Worm (Caenorhabditis elegans) whole organism, young adult: Measurements from ENCODE around the gene C29F9.12.
A peak's percentile ranks its signal among the peaks of the same experiment; 100 is the strongest.

Experiments
- B0261.1 ChIP-seq: sonication (generic microtip); optimal IDR thresholded peaks from 2 replicates; lab custom pipeline; 2016; ENCODE audit warnings: mild to moderate bottlenecking, missing genetic modification characterization, moderate library complexity, missing compliant biosample characterization
- B0336.3 ChIP-seq: fragments of 200-800 bp; sonication (Bioruptor generic); IDR thresholded peaks from 2 replicates; pipeline ENCODE4 v1.3.6; 2022; ENCODE audit warnings: missing genetic modification characterization, missing compliant biosample characterization
- C06A6.2 ChIP-seq: fragments of 200-800 bp; sonication (Bioruptor generic); conservative IDR thresholded peaks from 2 replicates; pipeline ENCODE4 v1.3.6; 2022; ENCODE audit warnings: missing genetic modification characterization, missing compliant biosample characterization
- F10E7.11 ChIP-seq: sonication (generic microtip); optimal IDR thresholded peaks from 2 replicates; lab custom pipeline; 2017; ENCODE audit warnings: mild to moderate bottlenecking, missing genetic modification characterization, moderate library complexity, missing compliant biosample characterization
- F33H1.4 ChIP-seq: fragments of 200-800 bp; sonication (Bioruptor generic); IDR thresholded peaks from 2 replicates; pipeline ENCODE4 v1.3.6; 2022; ENCODE audit warnings: missing genetic modification reagents, missing genetic modification characterization, missing compliant biosample characterization
- F39B2.1 ChIP-seq: fragments of 200-800 bp; sonication (Bioruptor generic); IDR thresholded peaks from 2 replicates; pipeline ENCODE4 v1.3.6; 2022; ENCODE audit warnings: missing genetic modification reagents, missing genetic modification characterization, missing compliant biosample characterization
- K12H6.12 ChIP-seq: fragments of 200-800 bp; sonication (Bioruptor generic); optimal IDR thresholded peaks from 2 replicates; lab custom pipeline; 2018; ENCODE audit warnings: mild to moderate bottlenecking, missing genetic modification characterization, missing compliant biosample characterization
- Y56A3A.18 ChIP-seq: fragments of 200-800 bp; sonication (Bioruptor generic); IDR thresholded peaks from 2 replicates; pipeline ENCODE4 v1.3.6; 2022; ENCODE audit warnings: missing genetic modification reagents, missing genetic modification characterization, missing compliant biosample characterization
- Y67H2A.10 ChIP-seq: fragments of 200-800 bp; sonication (Bioruptor generic); conservative IDR thresholded peaks from 2 replicates; pipeline ENCODE4 v1.3.6; 2022; ENCODE audit warnings: missing genetic modification reagents, missing genetic modification characterization, missing compliant biosample characterization
- Y79H2A.3 ChIP-seq: fragments of 200-800 bp; sonication (Bioruptor generic); conservative IDR thresholded peaks from 2 replicates; pipeline ENCODE4 v1.3.6; 2022; ENCODE audit warnings: missing genetic modification reagents, missing genetic modification characterization, missing compliant biosample characterization
- ZK185.1 ChIP-seq: sonication (generic microtip); optimal IDR thresholded peaks from 2 replicates; lab custom pipeline; 2016; ENCODE audit warnings: mild to moderate bottlenecking, missing genetic modification characterization, missing compliant biosample characterization; ENCODE audit not compliant: poor library complexity, severe bottlenecking
- akir-1 ChIP-seq: fragments of 200-800 bp; sonication (Bioruptor generic); optimal IDR thresholded peaks from 2 replicates; lab custom pipeline; 2018; ENCODE audit warnings: mild to moderate bottlenecking, missing genetic modification characterization, moderate library complexity, missing compliant biosample characterization
- aptf-2 ChIP-seq: fragments of 200-800 bp; sonication (Bioruptor generic); conservative IDR thresholded peaks from 2 replicates; pipeline ENCODE4 v1.3.6; 2022; ENCODE audit warnings: missing genetic modification reagents, missing genetic modification characterization, missing compliant biosample characterization
- atf-7 ChIP-seq: sonication (generic microtip); optimal IDR thresholded peaks from 2 replicates; lab custom pipeline; 2017; ENCODE audit warnings: mild to moderate bottlenecking, missing genetic modification characterization, missing compliant biosample characterization
- athp-1 ChIP-seq: sonication (generic microtip); optimal IDR thresholded peaks from 2 replicates; lab custom pipeline; 2017; ENCODE audit warnings: mild to moderate bottlenecking, missing genetic modification characterization, missing compliant biosample characterization
- attf-5 ChIP-seq: fragments of 200-800 bp; sonication (Bioruptor generic); optimal IDR thresholded peaks from 2 replicates; lab custom pipeline; 2018; ENCODE audit warnings: mild to moderate bottlenecking, missing genetic modification characterization, missing compliant biosample characterization
- ccch-3 ChIP-seq: fragments of 200-800 bp; sonication (Bioruptor generic); optimal IDR thresholded peaks from 2 replicates; lab custom pipeline; 2018; ENCODE audit warnings: mild to moderate bottlenecking, missing genetic modification characterization, missing compliant biosample characterization
- ceh-40 ChIP-seq: fragments of 200-800 bp; sonication (Bioruptor generic); IDR thresholded peaks from 2 replicates; pipeline ENCODE4 v1.3.6; 2022; ENCODE audit warnings: missing genetic modification characterization, missing compliant biosample characterization
- ceh-58 ChIP-seq: fragments of 200-800 bp; sonication (Bioruptor generic); IDR thresholded peaks from 2 replicates; pipeline ENCODE4 v1.3.6; 2022; ENCODE audit warnings: missing genetic modification characterization, missing compliant biosample characterization
- ceh-91 ChIP-seq: fragments of 200-800 bp; sonication (Bioruptor generic); IDR thresholded peaks from 2 replicates; pipeline ENCODE4 v1.3.6; 2022; ENCODE audit warnings: missing genetic modification reagents, missing genetic modification characterization, missing compliant biosample characterization
- die-1 ChIP-seq: sonication (generic microtip); optimal IDR thresholded peaks from 2 replicates; lab custom pipeline; 2016; ENCODE audit warnings: missing genotype, mild to moderate bottlenecking, missing genetic modification characterization, missing compliant biosample characterization
- ekl-4 ChIP-seq: fragments of 200-800 bp; sonication (Bioruptor generic); IDR thresholded peaks from 2 replicates; pipeline ENCODE4 v1.3.6; 2022; ENCODE audit warnings: missing genetic modification reagents, missing genetic modification characterization, missing compliant biosample characterization
- gei-17 ChIP-seq: fragments of 200-800 bp; sonication (Bioruptor generic); optimal IDR thresholded peaks from 2 replicates; lab custom pipeline; 2018; ENCODE audit warnings: mild to moderate bottlenecking, missing genetic modification characterization, missing compliant biosample characterization
- him-1 ChIP-seq: sonication (generic microtip); optimal IDR thresholded peaks from 2 replicates; lab custom pipeline; 2016; ENCODE audit warnings: missing genotype, missing genetic modification reagents, missing genetic modification characterization, missing compliant biosample characterization
- hmg-1.2 ChIP-seq: fragments of 200-800 bp; sonication (Bioruptor generic); IDR thresholded peaks from 2 replicates; pipeline ENCODE4 v1.3.6; 2022; ENCODE audit warnings: missing genetic modification reagents, missing genetic modification characterization, missing compliant biosample characterization
- let-526 ChIP-seq: fragments of 200-800 bp; sonication (Bioruptor generic); IDR thresholded peaks from 2 replicates; pipeline ENCODE4 v1.3.6; 2022; ENCODE audit warnings: missing genetic modification reagents, missing genetic modification characterization, missing compliant biosample characterization
- lin-35 ChIP-seq, 3 experiments: fragments of 150-350 bp in 2 of 3; sonication (generic microtip) in 1 of 3; optimal IDR thresholded peaks; 2 replicates each; lab custom pipeline; 2014 to 2018; ENCODE audit warnings: missing biosample characterization in 3 of 3, missing genetic modification characterization in 3 of 3, missing genetic modification reagents in 3 of 3
- lin-54 ChIP-seq: fragments of 200-800 bp; sonication (Bioruptor generic); optimal IDR thresholded peaks from 2 replicates; lab custom pipeline; 2018; ENCODE audit warnings: mild to moderate bottlenecking, missing genetic modification characterization, missing compliant biosample characterization
- lir-1 ChIP-seq: fragments of 200-800 bp; sonication (Bioruptor generic); conservative IDR thresholded peaks from 2 replicates; pipeline ENCODE4 v1.3.6; 2022; ENCODE audit warnings: missing genetic modification reagents, missing genetic modification characterization, missing compliant biosample characterization
- mcd-1 ChIP-seq: fragments of 200-800 bp; sonication (Bioruptor generic); IDR thresholded peaks from 2 replicates; pipeline ENCODE4 v1.3.6; 2022; ENCODE audit warnings: missing genetic modification reagents, missing genetic modification characterization, missing compliant biosample characterization
- mes-4 ChIP-seq: sonication (generic microtip); optimal IDR thresholded peaks from 2 replicates; lab custom pipeline; 2016; ENCODE audit warnings: missing genotype, missing genetic modification characterization, missing compliant biosample characterization
- mxl-1 ChIP-seq: sonication (generic microtip); optimal IDR thresholded peaks from 2 replicates; lab custom pipeline; 2016; ENCODE audit warnings: missing genetic modification characterization, missing compliant biosample characterization
- nfya-2 ChIP-seq: fragments of 200-800 bp; sonication (Bioruptor generic); IDR thresholded peaks from 2 replicates; pipeline ENCODE4 v1.3.6; 2022; ENCODE audit warnings: missing genetic modification reagents, missing genetic modification characterization, missing compliant biosample characterization
- nhr-179 ChIP-seq: sonication (generic microtip); optimal IDR thresholded peaks from 2 replicates; lab custom pipeline; 2016; ENCODE audit warnings: mild to moderate bottlenecking, missing genetic modification characterization, missing compliant biosample characterization
- nhr-80 ChIP-seq: sonication (generic microtip); optimal IDR thresholded peaks from 2 replicates; lab custom pipeline; 2016; ENCODE audit warnings: missing genetic modification characterization, missing compliant biosample characterization
- pbrm-1 ChIP-seq: fragments of 200-800 bp; sonication (Bioruptor generic); IDR thresholded peaks from 2 replicates; pipeline ENCODE4 v1.3.6; 2022; ENCODE audit warnings: missing genetic modification reagents, missing genetic modification characterization, missing compliant biosample characterization
- rcor-1 ChIP-seq: fragments of 200-800 bp; sonication (Bioruptor generic); IDR thresholded peaks from 2 replicates; pipeline ENCODE4 v1.3.6; 2022; ENCODE audit warnings: missing genetic modification reagents, missing genetic modification characterization, missing compliant biosample characterization
- snpc-1.1 ChIP-seq: sonication (generic microtip); optimal IDR thresholded peaks from 2 replicates; lab custom pipeline; 2017; ENCODE audit warnings: missing genetic modification characterization, mild to moderate bottlenecking, missing compliant biosample characterization, antibody characterized with exemption, moderate library complexity, missing genotype, missing genetic modification reagents; ENCODE audit not compliant: insufficient read depth
- snpc-1.3 ChIP-seq: sonication (generic microtip); optimal IDR thresholded peaks from 2 replicates; lab custom pipeline; 2017; ENCODE audit warnings: missing genetic modification characterization, mild to moderate bottlenecking, missing compliant biosample characterization, antibody characterized with exemption, moderate library complexity, missing genotype, missing genetic modification reagents; ENCODE audit not compliant: insufficient read depth
- tbp1 ChIP-seq: fragments of 200-800 bp; sonication (Bioruptor generic); optimal IDR thresholded peaks from 2 replicates; lab custom pipeline; 2018; ENCODE audit warnings: mild to moderate bottlenecking, missing genetic modification characterization, missing compliant biosample characterization
- tlf-1 ChIP-seq: fragments of 200-800 bp; sonication (Bioruptor generic); optimal IDR thresholded peaks from 2 replicates; lab custom pipeline; 2018; ENCODE audit warnings: mild to moderate bottlenecking, missing genetic modification characterization, missing compliant biosample characterization
- unc-130 ChIP-seq: sonication (generic microtip); optimal IDR thresholded peaks from 2 replicates; lab custom pipeline; 2016; ENCODE audit warnings: missing genetic modification reagents, missing genetic modification characterization, missing compliant biosample characterization
- unc-62 ChIP-seq: fragments of 150-350 bp; optimal IDR thresholded peaks from 2 replicates; lab custom pipeline; 2014; ENCODE audit warnings: missing biosample characterization, missing genetic modification reagents, missing genetic modification characterization
- ztf-25 ChIP-seq: fragments of 200-800 bp; sonication (Bioruptor generic); IDR thresholded peaks from 2 replicates; pipeline ENCODE4 v1.3.6; 2022; ENCODE audit warnings: missing genetic modification reagents, missing genetic modification characterization, missing compliant biosample characterization
- ztf-28 ChIP-seq: fragments of 200-800 bp; sonication (Bioruptor generic); IDR thresholded peaks from 2 replicates; pipeline ENCODE4 v1.3.6; 2022; ENCODE audit warnings: missing genetic modification reagents, missing genetic modification characterization, missing compliant biosample characterization
- ztf-3 ChIP-seq: fragments of 200-800 bp; sonication (Bioruptor generic); optimal IDR thresholded peaks from 2 replicates; lab custom pipeline; 2018; ENCODE audit warnings: mild to moderate bottlenecking, missing genetic modification characterization, missing compliant biosample characterization

The C29F9.12 gene

DNA sequence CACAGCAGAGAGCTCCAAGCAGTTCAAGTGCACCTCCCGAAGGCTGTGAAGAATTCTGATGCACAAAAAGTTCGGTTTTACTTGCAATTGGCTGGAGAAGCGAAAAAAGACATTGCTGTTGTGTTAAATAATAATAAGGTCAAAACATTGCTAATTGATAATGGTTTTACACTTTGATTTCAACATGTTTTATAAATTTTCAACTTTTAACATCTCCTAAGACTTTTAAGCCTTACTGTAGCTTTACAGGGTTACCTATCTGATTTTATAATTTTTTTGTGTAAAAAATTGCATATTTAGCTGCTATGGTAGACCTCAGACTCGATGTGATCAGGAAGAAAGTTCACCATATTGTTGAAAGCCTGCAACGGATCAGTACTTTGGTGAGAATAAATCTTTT, 12.4 kb upstream of the C29F9.12 start, which contains the start of gene pals-25:
Gene pals-25, plus strand, starts transcription at position 301 of the 400 bp plus-strand sequence.
- TF ChIP-seq tlf-1: no peak
- TF ChIP-seq Y56A3A.18 (GFP tag; lab: Robert Waterston, UW): no peak
- TF ChIP-seq ekl-4 (GFP tag; lab: Robert Waterston, UW): no peak
- TF ChIP-seq ztf-28: no peak
- no peak for TF ChIP-seq snpc-1.3 (tag; lab: Kevin White, UChicago)
- TF ChIP-seq ztf-25 (GFP tag; lab: Robert Waterston, UW): no peak
- TF ChIP-seq pbrm-1: no peak
- TF ChIP-seq him-1 (tag; lab: Kevin White, UChicago): no peak
- no peak for TF ChIP-seq athp-1
- no peak for TF ChIP-seq F10E7.11
- TF ChIP-seq F33H1.4: no peak
- no peak for TF ChIP-seq ceh-58 (GFP tag; lab: Robert Waterston, UW)
- no peak for TF ChIP-seq aptf-2 (GFP tag; lab: Robert Waterston, UW)

DNA sequence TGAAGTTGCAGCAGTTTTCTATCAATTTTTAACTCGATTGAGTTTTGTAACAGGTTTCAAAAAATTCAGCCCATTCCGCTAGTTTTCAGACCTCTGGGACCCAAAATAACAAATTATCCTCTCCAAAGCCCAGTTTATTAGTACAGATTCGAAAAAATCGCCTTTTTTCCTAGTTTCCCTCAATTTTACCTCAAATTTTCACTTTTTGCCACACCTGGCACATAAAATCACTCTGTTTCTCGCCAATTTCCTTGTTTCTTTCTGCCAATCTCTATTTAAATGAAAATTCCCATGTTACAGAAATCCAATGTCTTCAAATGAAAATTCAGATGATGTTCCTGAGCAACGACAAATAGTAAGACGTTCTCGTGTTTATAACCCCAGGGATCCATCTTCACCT, 10.3 kb upstream of the C29F9.12 start, which contains the start of gene pals-22:
Gene pals-22, plus strand, starts transcription at position 301 of the 400 bp plus-strand sequence.
- TF ChIP-seq atf-7 (tag; lab: Kevin White, UChicago) (no peak), rcor-1 (GFP tag; lab: Robert Waterston, UW) (no peak), die-1 (tag; lab: Kevin White, UChicago) (no peak), ceh-40 (GFP tag; lab: Robert Waterston, UW) (no peak)
- TF ChIP-seq, all 124 proteins: peak for 0

ce11 chrIII:131627-132026, 9.8 kb upstream of the C29F9.12 start:
- TF ChIP-seq attf-5 (GFP tag; lab: Kevin White, UChicago): peak; percentile 54
- TF ChIP-seq ceh-91 (GFP tag; lab: Robert Waterston, UW): no peak
- TF ChIP-seq ccch-3 (GFP tag; lab: Kevin White, UChicago): no peak
- no peak for TF ChIP-seq Y79H2A.3 (GFP tag; lab: Robert Waterston, UW)
- TF ChIP-seq K12H6.12: no peak
- TF ChIP-seq ZK185.1 (tag; lab: Kevin White, UChicago): no peak
- TF ChIP-seq hmg-1.2 (GFP tag; lab: Robert Waterston, UW): peak; percentile 62; the same call in 1 of the 2 replicates
- TF ChIP-seq akir-1 (GFP tag; lab: Kevin White, UChicago): no peak
- TF ChIP-seq ztf-3 (GFP tag; lab: Kevin White, UChicago): no peak
- no peak for TF ChIP-seq unc-62 (GFP tag; lab: Kevin White, UChicago)
- TF ChIP-seq ceh-58 (GFP tag; lab: Robert Waterston, UW): no peak
- TF ChIP-seq snpc-1.1: no peak
- no peak for TF ChIP-seq B0261.1
- TF ChIP-seq B0336.3: no peak
- TF ChIP-seq F39B2.1 (GFP tag; lab: Robert Waterston, UW): no peak
- TF ChIP-seq die-1 (tag; lab: Kevin White, UChicago): no peak
- no peak for TF ChIP-seq let-526 (GFP tag; lab: Robert Waterston, UW)
- no peak for TF ChIP-seq unc-130
- no peak for TF ChIP-seq lir-1
- no peak for TF ChIP-seq ztf-25 (GFP tag; lab: Robert Waterston, UW)
- TF ChIP-seq tbp1: no peak
- TF ChIP-seq lin-54 (GFP tag; lab: Kevin White, UChicago): no peak
- TF ChIP-seq nhr-179 (tag; lab: Kevin White, UChicago): no peak
- no peak for TF ChIP-seq him-1 (tag; lab: Kevin White, UChicago)
- peak; percentile 7 for TF ChIP-seq nhr-80 (tag; lab: Kevin White, UChicago)
- no peak for TF ChIP-seq nfya-2 (GFP tag; lab: Robert Waterston, UW)
- no peak for TF ChIP-seq mes-4 (tag; lab: Kevin White, UChicago)
- peak; percentile 81 for TF ChIP-seq mcd-1 (GFP tag; lab: Robert Waterston, UW)
- no peak for TF ChIP-seq C06A6.2 (GFP tag; lab: Robert Waterston, UW)
- no peak for TF ChIP-seq mxl-1
- TF ChIP-seq gei-17 (GFP tag; lab: Kevin White, UChicago): no peak
- no peak for TF ChIP-seq Y67H2A.10 (GFP tag; lab: Robert Waterston, UW)
- peak in 1 of 3 experiments; percentile 28 for TF ChIP-seq lin-35 (GFP tag; optimal IDR thresholded peaks at IDR 0.05; lab: Kevin White, UChicago)
